Worm (Caenorhabditis elegans): ENCODE results near the gene eef-1A.1.

DNA sequence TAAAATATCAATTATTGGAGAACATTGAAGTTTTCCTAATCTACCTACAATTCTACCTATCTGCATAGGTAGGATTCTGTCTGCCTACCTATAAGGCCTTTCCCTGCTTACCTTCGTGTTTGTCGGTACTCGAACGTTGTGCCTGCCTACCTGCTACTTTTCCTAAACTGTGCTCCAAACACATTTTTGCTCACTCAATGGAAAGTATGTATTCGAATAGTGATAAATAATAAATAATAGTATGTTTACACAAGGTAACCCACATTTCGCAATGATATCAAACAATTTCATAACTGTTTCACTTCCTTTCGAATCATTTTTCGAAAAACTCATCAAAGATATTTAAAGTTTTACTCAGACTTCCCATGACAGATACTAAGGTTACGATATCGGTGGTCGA is 32.0 kb downstream of the eef-1A.1 start, which contains the start of gene F57B9.3:
- TF ChIP-seq ceh-44 (GFP tag; IDR thresholded peaks at IDR 0.05) (no peak), hmg-1.1 (GFP tag; IDR thresholded peaks at IDR 0.05) (no peak), daf-12 (tag; optimal IDR thresholded peaks at IDR 0.05) (no peak)
